Worm (Caenorhabditis elegans) whole organism, midembryonic: ENCODE measurements around the gene F14H8.5.

Source experiments
- cog-1 ChIP-seq: sonication (generic microtip); optimal IDR thresholded peaks from 2 replicates; lab custom pipeline; 2016; ENCODE audit warnings: missing genetic modification characterization, missing compliant biosample characterization
- flt-1 ChIP-seq: fragments of 200-800 bp; sonication (Bioruptor generic); IDR thresholded peaks from 2 replicates; pipeline ENCODE4 v1.3.6; 2022; ENCODE audit warnings: missing genetic modification characterization, missing compliant biosample characterization
- klf-2 ChIP-seq: fragments of 200-800 bp; sonication (Bioruptor generic); conservative IDR thresholded peaks from 2 replicates; pipeline ENCODE4 v1.3.6; 2022; ENCODE audit warnings: missing genetic modification reagents, missing genetic modification characterization, missing compliant biosample characterization
- med-1 ChIP-seq: sonication (generic microtip); optimal IDR thresholded peaks from 2 replicates; lab custom pipeline; 2017; ENCODE audit warnings: missing genetic modification characterization, mild to moderate bottlenecking, missing compliant biosample characterization, antibody characterized with exemption, missing genetic modification reagents; ENCODE audit not compliant: insufficient read depth
- tab-1 ChIP-seq: fragments of 200-800 bp; sonication (Bioruptor generic); IDR thresholded peaks from 2 replicates; pipeline ENCODE4 v1.3.6; 2022; ENCODE audit warnings: missing genetic modification characterization, missing compliant biosample characterization
- ztf-23 ChIP-seq: fragments of 200-800 bp; sonication (Bioruptor generic); IDR thresholded peaks from 2 replicates; pipeline ENCODE4 v1.3.6; 2022; ENCODE audit warnings: missing genetic modification reagents, missing genetic modification characterization, missing compliant biosample characterization
- ztf-29 ChIP-seq: fragments of 200-800 bp; sonication (Bioruptor generic); IDR thresholded peaks from 2 replicates; pipeline ENCODE4 v1.3.6; 2022; ENCODE audit warnings: missing genetic modification reagents, missing genetic modification characterization, missing compliant biosample characterization

ce11 chrV:15063987-15064386 lies 43.2 kb downstream of the F14H8.5 start, which contains the start of gene rap-2:
- TF ChIP-seq cog-1 (tag; lab: Kevin White, UChicago) (no peak), ztf-29 (GFP tag; lab: Robert Waterston, UW) (no peak), ztf-23 (no peak), flt-1 (GFP tag; lab: Robert Waterston, UW) (no peak), tab-1 (GFP tag; lab: Robert Waterston, UW) (no peak), med-1 (GFP tag; lab: Kevin White, UChicago) (no peak), klf-2 (GFP tag; lab: Robert Waterston, UW) (no peak)
